Worm (Caenorhabditis elegans) whole organism, L4 larva: ENCODE results near the gene gpa-3.

Source experiments
- F10B5.3 ChIP-seq: sonication (generic microtip); optimal IDR thresholded peaks from 2 replicates; lab custom pipeline; 2016; ENCODE audit warnings: mild to moderate bottlenecking, missing genetic modification characterization, missing compliant biosample characterization
- F49E8.2 ChIP-seq: sonication (generic microtip); optimal IDR thresholded peaks from 2 replicates; lab custom pipeline; 2016; ENCODE audit warnings: missing compliant biosample characterization, mild to moderate bottlenecking, missing genetic modification characterization, borderline replicate concordance
- T26A8.4 ChIP-seq: fragments of 200-800 bp; sonication (Bioruptor generic); IDR thresholded peaks from 2 replicates; pipeline ENCODE4 v1.3.6; 2022; ENCODE audit warnings: missing genetic modification characterization, missing compliant biosample characterization
- Y105C5A.15 ChIP-seq: fragments of 200-800 bp; sonication (Bioruptor generic); IDR thresholded peaks from 2 replicates; pipeline ENCODE4 v1.3.6; 2022; ENCODE audit warnings: missing genetic modification characterization, missing compliant biosample characterization
- ZK337.2 ChIP-seq: fragments of 200-800 bp; sonication (Bioruptor generic); IDR thresholded peaks from 2 replicates; pipeline ENCODE4 v1.3.6; 2022; ENCODE audit warnings: missing genetic modification reagents, missing genetic modification characterization, missing compliant biosample characterization
- ZK546.5 ChIP-seq, 2 experiments: sonication (generic microtip); optimal IDR thresholded peaks; 2 replicates each; lab custom pipeline; 2017; ENCODE audit warnings: missing biosample characterization in 2 of 2, missing genetic modification characterization in 2 of 2
- aly-2 ChIP-seq: sonication (generic microtip); optimal IDR thresholded peaks from 2 replicates; lab custom pipeline; 2018; ENCODE audit warnings: missing biosample characterization, missing genetic modification characterization
- ceh-20 ChIP-seq: fragments of 200-800 bp; sonication (Bioruptor generic); IDR thresholded peaks from 2 replicates; pipeline ENCODE4 v1.3.6; 2022; ENCODE audit warnings: missing genetic modification reagents, missing genetic modification characterization, missing compliant biosample characterization
- ceh-28 ChIP-seq: fragments of 150-350 bp; optimal IDR thresholded peaks from 2 replicates; lab custom pipeline; 2014; ENCODE audit warnings: missing biosample characterization, missing genetic modification reagents, missing genetic modification characterization
- ceh-44 ChIP-seq: fragments of 200-800 bp; sonication (Bioruptor generic); IDR thresholded peaks from 2 replicates; pipeline ENCODE4 v1.3.6; 2022; ENCODE audit warnings: missing genetic modification reagents, missing genetic modification characterization, missing compliant biosample characterization
- ceh-62 ChIP-seq: sonication (generic microtip); optimal IDR thresholded peaks from 2 replicates; lab custom pipeline; 2017; ENCODE audit warnings: missing biosample characterization, missing genetic modification characterization
- ceh-82 ChIP-seq: sonication (generic microtip); optimal IDR thresholded peaks from 2 replicates; lab custom pipeline; 2017; ENCODE audit warnings: missing biosample characterization, missing genetic modification characterization
- ces-1 ChIP-seq: fragments of 150-350 bp; sonication (generic microtip); optimal IDR thresholded peaks from 4 replicates; lab custom pipeline; 2014; ENCODE audit warnings: missing biosample characterization, missing genetic modification reagents, missing genetic modification characterization
- ctbp-1 ChIP-seq: fragments of 200-800 bp; sonication (Bioruptor generic); IDR thresholded peaks from 2 replicates; pipeline ENCODE4 v1.3.6; 2022; ENCODE audit warnings: missing genetic modification reagents, missing genetic modification characterization, missing compliant biosample characterization
- daf-8 ChIP-seq: fragments of 200-800 bp; sonication (Bioruptor generic); IDR thresholded peaks from 2 replicates; pipeline ENCODE4 v1.3.6; 2022; ENCODE audit warnings: missing genetic modification characterization, missing compliant biosample characterization
- dmd-6 ChIP-seq: fragments of 200-800 bp; sonication (Bioruptor generic); IDR thresholded peaks from 2 replicates; pipeline ENCODE4 v1.3.6; 2022; ENCODE audit warnings: missing genetic modification reagents, missing genetic modification characterization, missing compliant biosample characterization
- dmd-8 ChIP-seq: fragments of 200-800 bp; sonication (Bioruptor generic); IDR thresholded peaks from 2 replicates; pipeline ENCODE4 v1.3.6; 2022; ENCODE audit warnings: missing genetic modification characterization, missing compliant biosample characterization
- fkh-10 ChIP-seq: fragments of 150-350 bp; optimal IDR thresholded peaks from 2 replicates; lab custom pipeline; 2014; ENCODE audit warnings: missing biosample characterization, missing genetic modification reagents, missing genetic modification characterization
- fos-1 ChIP-seq: fragments of 150-350 bp; optimal IDR thresholded peaks from 2 replicates; lab custom pipeline; 2014; ENCODE audit warnings: missing biosample characterization, missing genetic modification characterization
- hif-1 ChIP-seq, 2 experiments: sonication (generic microtip); optimal IDR thresholded peaks; 2 replicates each; lab custom pipeline; 2016 to 2017; ENCODE audit warnings: missing compliant biosample characterization in 2 of 2, missing genetic modification characterization in 2 of 2, missing genetic modification reagents in 2 of 2, missing genotype in 2 of 2, mild to moderate bottlenecking in 1 of 2
- hlh-11 ChIP-seq: fragments of 200-800 bp; sonication (Bioruptor generic); optimal IDR thresholded peaks from 2 replicates; lab custom pipeline; 2018; ENCODE audit warnings: mild to moderate bottlenecking, missing genetic modification characterization, missing compliant biosample characterization
- hmg-1.1 ChIP-seq: fragments of 200-800 bp; sonication (Bioruptor generic); IDR thresholded peaks from 2 replicates; pipeline ENCODE4 v1.3.6; 2022; ENCODE audit warnings: missing genetic modification reagents, missing genetic modification characterization, missing compliant biosample characterization
- lin-29 ChIP-seq: fragments of 200-800 bp; sonication (Bioruptor generic); IDR thresholded peaks from 2 replicates; pipeline ENCODE4 v1.3.6; 2022; ENCODE audit warnings: missing genetic modification reagents, missing genetic modification characterization, missing compliant biosample characterization
- lin-39 ChIP-seq: fragments of 150-350 bp; optimal IDR thresholded peaks from 2 replicates; lab custom pipeline; 2014; ENCODE audit warnings: missing biosample characterization, missing genetic modification reagents, missing genetic modification characterization
- lsy-2 ChIP-seq, 2 experiments: fragments of 150-350 bp in 1 of 2; sonication (generic microtip) in 1 of 2; optimal IDR thresholded peaks; 2 replicates each; lab custom pipeline; 2014 to 2017; ENCODE audit warnings: missing biosample characterization in 2 of 2, missing genetic modification characterization in 2 of 2
- madf-5 ChIP-seq, 2 experiments: fragments of 200-800 bp; sonication (Bioruptor generic); IDR thresholded peaks; 2 replicates each; pipeline ENCODE4 v1.3.6; 2022; ENCODE audit warnings: missing compliant biosample characterization in 2 of 2, missing genetic modification characterization in 2 of 2
- mdt-29 ChIP-seq: fragments of 200-800 bp; sonication (Bioruptor generic); IDR thresholded peaks from 2 replicates; pipeline ENCODE4 v1.3.6; 2022; ENCODE audit warnings: missing genetic modification reagents, missing genetic modification characterization, missing compliant biosample characterization
- mes-2 ChIP-seq: sonication (generic microtip); optimal IDR thresholded peaks from 2 replicates; lab custom pipeline; 2016; ENCODE audit warnings: missing genotype, mild to moderate bottlenecking, missing genetic modification characterization, missing compliant biosample characterization; ENCODE audit not compliant: poor library complexity, severe bottlenecking
- nhr-10 ChIP-seq: fragments of 150-350 bp; optimal IDR thresholded peaks from 2 replicates; lab custom pipeline; 2014; ENCODE audit warnings: missing biosample characterization, missing genetic modification characterization
- nhr-102 ChIP-seq: sonication (generic microtip); optimal IDR thresholded peaks from 2 replicates; lab custom pipeline; 2016; ENCODE audit warnings: mild to moderate bottlenecking, missing genetic modification characterization, moderate library complexity, missing compliant biosample characterization
- nhr-25 ChIP-seq: sonication (generic microtip); optimal IDR thresholded peaks from 2 replicates; lab custom pipeline; 2017; ENCODE audit warnings: missing genetic modification characterization, mild to moderate bottlenecking, missing compliant biosample characterization, antibody characterized with exemption, moderate library complexity, borderline replicate concordance; ENCODE audit not compliant: insufficient read depth
- nhr-28 ChIP-seq: fragments of 150-350 bp; optimal IDR thresholded peaks from 2 replicates; lab custom pipeline; 2014; ENCODE audit warnings: missing biosample characterization, missing genetic modification characterization
- nhr-42 ChIP-seq: fragments of 200-800 bp; sonication (Bioruptor generic); IDR thresholded peaks from 2 replicates; pipeline ENCODE4 v1.3.6; 2022; ENCODE audit warnings: missing genetic modification characterization, missing compliant biosample characterization
- pha-4 ChIP-seq, 2 experiments: fragments of 150-350 bp in 1 of 2; fragments of 200-800 bp in 1 of 2; sonication (Bioruptor generic) in 1 of 2; IDR thresholded peaks in 1 of 2; optimal IDR thresholded peaks in 1 of 2; 2 replicates each; pipeline versions ENCODE4 v1.3.6 to Lab custom; 2014 to 2022; ENCODE audit warnings: missing genetic modification characterization in 2 of 2, missing genetic modification reagents in 2 of 2, missing biosample characterization in 1 of 2, missing compliant biosample characterization in 1 of 2
- pqm-1 ChIP-seq: sonication (generic microtip); optimal IDR thresholded peaks from 2 replicates; lab custom pipeline; 2017; ENCODE audit warnings: missing biosample characterization, missing genetic modification characterization
- skn-1 ChIP-seq: fragments of 150-350 bp; optimal IDR thresholded peaks from 2 replicates; lab custom pipeline; 2014; ENCODE audit warnings: missing biosample characterization, missing genetic modification characterization
- snpc-1.2 ChIP-seq: fragments of 200-800 bp; sonication (Bioruptor generic); IDR thresholded peaks from 2 replicates; pipeline ENCODE4 v1.3.6; 2022; ENCODE audit warnings: missing genetic modification reagents, missing genetic modification characterization, missing compliant biosample characterization
- spr-1 ChIP-seq: sonication (generic microtip); optimal IDR thresholded peaks from 2 replicates; lab custom pipeline; 2016; ENCODE audit warnings: mild to moderate bottlenecking, missing genetic modification characterization, missing compliant biosample characterization
- spr-3 ChIP-seq: fragments of 200-800 bp; sonication (Bioruptor generic); optimal IDR thresholded peaks from 2 replicates; lab custom pipeline; 2018; ENCODE audit warnings: mild to moderate bottlenecking, missing genetic modification characterization, missing compliant biosample characterization
- tag-97 ChIP-seq: fragments of 200-800 bp; sonication (Bioruptor generic); IDR thresholded peaks from 2 replicates; pipeline ENCODE4 v1.3.6; 2022; ENCODE audit warnings: missing genetic modification characterization, missing compliant biosample characterization
- tra-1 ChIP-seq: fragments of 200-800 bp; sonication (Bioruptor generic); IDR thresholded peaks from 2 replicates; pipeline ENCODE4 v1.3.6; 2022; ENCODE audit warnings: missing genetic modification reagents, missing genetic modification characterization, missing compliant biosample characterization
- unc-130 ChIP-seq: sonication (generic microtip); optimal IDR thresholded peaks from 2 replicates; lab custom pipeline; 2016; ENCODE audit warnings: missing genetic modification reagents, missing genetic modification characterization, missing compliant biosample characterization
- unc-62 ChIP-seq, 3 experiments: fragments of 150-350 bp in 1 of 3; sonication (generic microtip); optimal IDR thresholded peaks in 2 of 3; peaks in 1 of 3; 1 replicate in 1 of 3; 2 replicates in 2 of 3; lab custom pipeline; 2014 to 2017; ENCODE audit warnings: missing biosample characterization in 3 of 3, missing genetic modification characterization in 3 of 3, missing genetic modification reagents in 3 of 3, missing genotype in 1 of 3
- zip-11 ChIP-seq: fragments of 200-800 bp; sonication (Bioruptor generic); IDR thresholded peaks from 2 replicates; pipeline ENCODE4 v1.3.6; 2022; ENCODE audit warnings: missing genetic modification characterization, missing compliant biosample characterization
- ztf-7 ChIP-seq: fragments of 150-350 bp; optimal IDR thresholded peaks from 2 replicates; lab custom pipeline; 2014; ENCODE audit warnings: missing biosample characterization, missing genetic modification characterization

Gene gpa-3

ce11 chrV:9346804-9347203 is 12.8 kb downstream of the gpa-3 start, which contains the start of the genes K07B1.7 and try-5 (continued):
- TF ChIP-seq daf-8 (no peak), ces-1 (GFP tag; lab: Kevin White, UChicago) (no peak), tra-1 (GFP tag; lab: Robert Waterston, UW) (no peak), T26A8.4 (no peak), zip-11 (GFP tag; lab: Robert Waterston, UW) (no peak), nhr-28 (tag; lab: Kevin White, UChicago) (peak; percentile 29), hlh-11 (tag; lab: Kevin White, UChicago) (no peak), ceh-20 (no peak), lin-29 (GFP tag; lab: Robert Waterston, UW) (no peak), pha-4 (GFP tag; IDR thresholded peaks at IDR 0.05; lab: Robert Waterston, UW) (no peak), pha-4 (tag; optimal IDR thresholded peaks at IDR 0.05; lab: Kevin White, UChicago) (no peak)

DNA sequence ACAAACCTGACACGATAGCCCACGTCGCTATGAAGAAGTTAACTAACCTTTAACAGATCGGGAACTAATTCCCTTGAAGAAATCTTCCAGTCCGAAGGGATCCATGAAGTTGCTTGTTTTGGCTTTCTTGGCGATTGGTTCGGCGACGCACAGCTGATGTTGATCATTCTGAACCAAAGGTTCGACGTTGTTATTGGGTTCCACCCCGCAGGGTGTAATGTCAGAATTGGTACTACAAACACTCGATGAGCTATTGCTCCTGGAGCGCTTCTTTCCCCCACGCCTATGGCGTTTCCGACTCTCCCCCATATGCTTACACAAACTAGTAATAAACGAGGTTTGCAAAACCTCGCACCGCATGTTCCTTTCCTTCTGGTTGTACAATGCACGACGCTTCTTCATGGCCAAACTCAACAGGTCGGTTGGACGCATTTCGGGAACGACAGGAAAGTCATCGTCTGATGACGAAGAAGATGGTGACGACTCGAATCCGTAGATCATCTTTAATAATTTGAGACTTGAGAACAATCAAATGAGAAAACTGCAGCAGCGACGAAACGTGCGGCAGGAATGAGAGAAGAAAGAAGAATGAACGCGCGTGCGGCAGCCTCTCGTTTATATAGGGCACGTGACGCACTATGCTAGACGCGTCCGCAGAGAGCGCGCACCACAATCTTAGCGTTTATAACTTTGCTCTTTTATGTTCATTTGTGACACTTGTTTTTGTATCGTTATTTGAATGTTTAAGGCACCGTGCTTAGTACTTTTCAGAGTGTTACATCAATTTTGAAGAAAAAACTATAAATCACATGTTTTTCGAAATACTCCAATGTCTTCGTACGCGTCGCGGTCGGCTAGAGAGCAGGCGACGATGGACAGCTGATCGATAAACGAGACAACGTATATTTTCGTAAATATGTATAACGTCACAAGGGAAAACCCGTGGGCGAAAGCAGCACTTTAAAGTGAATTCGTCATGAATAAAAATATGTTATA is 15.6 kb downstream of the gpa-3 start, which contains the start of gene tos-1:
TSS of gene tos-1 (minus strand) at position 575 of the 996 bp plus-strand sequence.
- TF ChIP-seq ceh-28, result peak; percentile 84
- no peak for TF ChIP-seq ceh-82 (tag; lab: Kevin White, UChicago)
- TF ChIP-seq ceh-44 (GFP tag; lab: Robert Waterston, UW), result no peak
- TF ChIP-seq tag-97, result no peak
- TF ChIP-seq ZK337.2 (GFP tag; lab: Robert Waterston, UW), result no peak
- TF ChIP-seq nhr-25, result peak; percentile 96
- TF ChIP-seq pqm-1 (tag; lab: Kevin White, UChicago), result peak; percentile 19
- TF ChIP-seq hif-1 (tag; optimal IDR thresholded peaks at IDR 0.05; lab: Kevin White, UChicago), result peak; percentile 92 to 96
- TF ChIP-seq unc-130 (GFP tag; lab: Kevin White, UChicago), result peak; percentile 58
- peak; percentile 53 for TF ChIP-seq F10B5.3 (tag; lab: Kevin White, UChicago)
- peak; percentile 48 to 90; a peak in 1 of 4 replicates for TF ChIP-seq madf-5 (GFP tag; IDR thresholded peaks at IDR 0.05; lab: Robert Waterston, UW)
- TF ChIP-seq aly-2, result peak; percentile 49
- peak; percentile 90 for TF ChIP-seq spr-1 (tag; lab: Kevin White, UChicago)
- TF ChIP-seq ctbp-1 (GFP tag; lab: Robert Waterston, UW), result peak; percentile 97
- TF ChIP-seq fkh-10 (GFP tag; lab: Kevin White, UChicago), result peak; percentile 98
- peak; percentile 46 for TF ChIP-seq lin-39
- TF ChIP-seq fos-1 (tag; lab: Kevin White, UChicago), result no peak
- TF ChIP-seq dmd-6 (GFP tag; lab: Robert Waterston, UW), result peak; percentile 99
- TF ChIP-seq nhr-102 (tag; lab: Kevin White, UChicago), result peak; percentile 97
- TF ChIP-seq ces-1 (GFP tag; lab: Kevin White, UChicago), result peak; percentile 85
- TF ChIP-seq ztf-7, result peak; percentile 80
- TF ChIP-seq mdt-29 (GFP tag; lab: Robert Waterston, UW), result peak; percentile 98
- no peak for TF ChIP-seq snpc-1.2 (GFP tag; lab: Robert Waterston, UW)
- no peak for TF ChIP-seq dmd-8 (GFP tag; lab: Robert Waterston, UW)
- peak; percentile 98 for TF ChIP-seq hmg-1.1 (GFP tag; lab: Robert Waterston, UW)
- peak; percentile 64 for TF ChIP-seq F49E8.2 (tag; lab: Kevin White, UChicago)
- peak; percentile 37 to 100 for TF ChIP-seq unc-62 (GFP tag; optimal IDR thresholded peaks at IDR 0.05 in 1 of 2; lab: Kevin White, UChicago)
- TF ChIP-seq unc-62 (tag; optimal IDR thresholded peaks at IDR 0.05; lab: Kevin White, UChicago), result peak; percentile 70
- TF ChIP-seq skn-1 (tag; lab: Kevin White, UChicago), result no peak
- TF ChIP-seq ZK546.5 (tag; optimal IDR thresholded peaks at IDR 0.05; lab: Kevin White, UChicago), result peak in 1 of 2 experiments; percentile 56
- TF ChIP-seq mes-2, result peak; percentile 78
- TF ChIP-seq nhr-10 (tag; lab: Kevin White, UChicago), result peak; percentile 94
- TF ChIP-seq hlh-11 (tag; lab: Kevin White, UChicago), result peak; percentile 100
- TF ChIP-seq Y105C5A.15 (GFP tag; lab: Robert Waterston, UW), result no peak
- no peak for TF ChIP-seq ceh-62 (tag; lab: Kevin White, UChicago)
- TF ChIP-seq nhr-42 (GFP tag; lab: Robert Waterston, UW), result peak; percentile 96
- TF ChIP-seq T26A8.4, result peak; percentile 96
- peak; percentile 100 for TF ChIP-seq ceh-20
- TF ChIP-seq lsy-2 (tag; optimal IDR thresholded peaks at IDR 0.05; lab: Kevin White, UChicago), result peak; percentile 91 to 93
- peak; percentile 85 for TF ChIP-seq spr-3
